Worm (Caenorhabditis elegans) whole organism, young adult: ENCODE measurements around the gene B0454.5.

ENCODE experiments used
- hmg-1.2 ChIP-seq: fragments of 200-800 bp; sonication (Bioruptor generic); IDR thresholded peaks from 2 replicates; pipeline ENCODE4 v1.3.6; 2022; ENCODE audit warnings: missing genetic modification reagents, missing genetic modification characterization, missing compliant biosample characterization
- let-607 ChIP-seq, 2 experiments: fragments of 200-800 bp in 1 of 2; sonication (Bioruptor generic) in 1 of 2; sonication (generic microtip) in 1 of 2; optimal IDR thresholded peaks; 2 replicates each; lab custom pipeline; 2016 to 2018; ENCODE audit warnings: mild to moderate bottlenecking in 2 of 2, missing compliant biosample characterization in 2 of 2, missing genetic modification characterization in 2 of 2, moderate library complexity in 2 of 2, missing genotype in 1 of 2
- madf-6 ChIP-seq: fragments of 200-800 bp; sonication (Bioruptor generic); IDR thresholded peaks from 2 replicates; pipeline ENCODE4 v1.3.6; 2022; ENCODE audit warnings: missing genetic modification reagents, missing genetic modification characterization, missing compliant biosample characterization
- madf-8 ChIP-seq: fragments of 200-800 bp; sonication (Bioruptor generic); conservative IDR thresholded peaks from 2 replicates; pipeline ENCODE4 v1.3.6; 2022; ENCODE audit warnings: missing genetic modification reagents, missing genetic modification characterization, missing compliant biosample characterization
- nfyb-1 ChIP-seq: fragments of 200-800 bp; sonication (Bioruptor generic); IDR thresholded peaks from 2 replicates; pipeline ENCODE4 v1.3.6; 2022; ENCODE audit warnings: missing genetic modification reagents, missing genetic modification characterization, missing compliant biosample characterization
- nhr-90 ChIP-seq: sonication (generic microtip); optimal IDR thresholded peaks from 2 replicates; lab custom pipeline; 2016; ENCODE audit warnings: missing genotype, mild to moderate bottlenecking, missing genetic modification characterization, missing compliant biosample characterization
- snpc-1.3 ChIP-seq: sonication (generic microtip); optimal IDR thresholded peaks from 2 replicates; lab custom pipeline; 2017; ENCODE audit warnings: missing genetic modification characterization, mild to moderate bottlenecking, missing compliant biosample characterization, antibody characterized with exemption, moderate library complexity, missing genotype, missing genetic modification reagents; ENCODE audit not compliant: insufficient read depth
- snpc-3.4 ChIP-seq: sonication (generic microtip); optimal IDR thresholded peaks from 2 replicates; lab custom pipeline; 2017; ENCODE audit warnings: missing genetic modification characterization, mild to moderate bottlenecking, missing compliant biosample characterization, antibody characterized with exemption, moderate library complexity, missing genotype, missing genetic modification reagents

- TF ChIP-seq madf-6 (GFP tag; lab: Robert Waterston, UW) (no peak), snpc-3.4 (no peak), madf-8 (GFP tag; lab: Robert Waterston, UW) (no peak), snpc-1.3 (no peak), nfyb-1 (GFP tag; lab: Robert Waterston, UW) (no peak), nhr-90 (no peak), let-607 (tag; optimal IDR thresholded peaks at IDR 0.05; lab: Kevin White, UChicago) (no peak), hmg-1.2 (no peak)
Measured at ce11 chrII:2992300-2992699, 46.4 kb upstream of the B0454.5 start.
